Worm (Caenorhabditis elegans): Measurements from ENCODE around the gene K11G9.5.

- TF ChIP-seq irx-1 (tag; optimal IDR thresholded peaks at IDR 0.05) (no peak), sptf-1 (tag; optimal IDR thresholded peaks at IDR 0.05) (no peak), ces-1 (GFP tag; optimal IDR thresholded peaks at IDR 0.05) (no peak), lsy-2 (tag; optimal IDR thresholded peaks at IDR 0.05) (no peak)
These were observed 2.8 kb downstream of the K11G9.5 start for ce11 chrV:6685499-6685898.
